Worm (Caenorhabditis elegans): ENCODE data around the gene srd-18.

The srd-18 gene

ce11 chrV:13453334-13453733 lies 26.7 kb upstream of the srd-18 start, which contains the start of gene lurp-2:
TSS of gene lurp-2 (plus strand) at chrV:13453634.
- TF ChIP-seq zfp-2 (tag; optimal IDR thresholded peaks at IDR 0.05) (no peak), hlh-11 (tag; optimal IDR thresholded peaks at IDR 0.05) (no peak), egl-43 (GFP tag; IDR thresholded peaks at IDR 0.05) (no peak), ceh-28 (tag; optimal IDR thresholded peaks at IDR 0.05) (no peak), ZK337.2 (GFP tag; IDR thresholded peaks at IDR 0.05) (no peak), nhr-25 (tag; optimal IDR thresholded peaks at IDR 0.05; ENCODE audit: borderline replicate concordance, insufficient read depth) (no peak), pha-4 (GFP tag; IDR thresholded peaks at IDR 0.05) (no peak), pha-4 (tag; optimal IDR thresholded peaks at IDR 0.05) (no peak)

ce11 chrV:13445229-13445949 lies 18.7 kb upstream of the srd-18 start, which contains the start of gene Y2H9A.4:
TSS of gene Y2H9A.4 (plus strand) at chrV:13445899.
- TF ChIP-seq dmd-9 (GFP tag; IDR thresholded peaks at IDR 0.05) (no peak), snpc-1.2 (GFP tag; IDR thresholded peaks at IDR 0.05) (no peak), daf-19 (GFP tag; conservative IDR thresholded peaks at IDR 0.05) (no peak), dmd-6 (GFP tag; IDR thresholded peaks at IDR 0.05) (no peak), madf-5 (GFP tag; IDR thresholded peaks at IDR 0.05) (no peak), lsy-2 (tag; optimal IDR thresholded peaks at IDR 0.05) (no peak), F44E2.7 (GFP tag; IDR thresholded peaks at IDR 0.05) (no peak), daf-8 (GFP tag; IDR thresholded peaks at IDR 0.05) (no peak), spr-3 (GFP tag; optimal IDR thresholded peaks at IDR 0.05) (no peak), nhr-6 (tag; optimal IDR thresholded peaks at IDR 0.05) (peak; percentile 29), fkh-10 (GFP tag; optimal IDR thresholded peaks at IDR 0.05) (no peak), daf-16 (GFP tag; optimal IDR thresholded peaks at IDR 0.05) (no peak), daf-16 (tag; optimal IDR thresholded peaks at IDR 0.05) (peak; percentile 93), ama-1 (optimal IDR thresholded peaks at IDR 0.05) (no peak), nhr-25 (tag; optimal IDR thresholded peaks at IDR 0.05; ENCODE audit: borderline replicate concordance, insufficient read depth) (no peak), unc-62 (GFP tag; optimal IDR thresholded peaks at IDR 0.05 in 1 of 2) (peak in 1 of 2 experiments; percentile 94), unc-62 (tag; optimal IDR thresholded peaks at IDR 0.05) (no peak), nhr-237 (tag; optimal IDR thresholded peaks at IDR 0.05) (no peak), nhr-10 (tag; optimal IDR thresholded peaks at IDR 0.05) (no peak), zfp-2 (tag; optimal IDR thresholded peaks at IDR 0.05) (no peak), F26F4.8 (GFP tag; conservative IDR thresholded peaks at IDR 0.05) (no peak), D1046.2 (GFP tag; IDR thresholded peaks at IDR 0.05) (no peak), hlh-30 (tag; optimal IDR thresholded peaks at IDR 0.05; ENCODE audit: insufficient read depth) (no peak), hmg-1.1 (GFP tag; IDR thresholded peaks at IDR 0.05) (no peak), ZK337.2 (GFP tag; IDR thresholded peaks at IDR 0.05) (no peak), lir-3 (tag; optimal IDR thresholded peaks at IDR 0.05) (no peak), nhr-111 (GFP tag; optimal IDR thresholded peaks at IDR 0.05) (no peak), attf-4 (tag; optimal IDR thresholded peaks at IDR 0.05) (no peak), zag-1 (tag; optimal IDR thresholded peaks at IDR 0.05) (no peak), egl-43 (GFP tag; IDR thresholded peaks at IDR 0.05) (no peak), rbr-2 (tag; optimal IDR thresholded peaks at IDR 0.05) (no peak), snpc-4 (tag; optimal IDR thresholded peaks at IDR 0.05) (no peak), Y48G9A.11 (GFP tag; IDR thresholded peaks at IDR 0.05) (no peak), dve-1 (tag; optimal IDR thresholded peaks at IDR 0.05; ENCODE audit: insufficient read depth) (peak; percentile 36), ceh-44 (GFP tag; IDR thresholded peaks at IDR 0.05) (no peak), nhr-28 (tag; optimal IDR thresholded peaks at IDR 0.05) (peak; percentile 84), unc-39 (tag; optimal IDR thresholded peaks at IDR 0.05) (no peak), madf-9 (GFP tag; conservative IDR thresholded peaks at IDR 0.05) (no peak), gei-8 (GFP tag; optimal IDR thresholded peaks at IDR 0.05) (no peak), ctbp-1 (GFP tag; IDR thresholded peaks at IDR 0.05) (no peak), pqm-1 (tag; optimal IDR thresholded peaks at IDR 0.05) (peak; percentile 37), php-3 (GFP tag; IDR thresholded peaks at IDR 0.05) (no peak), spr-1 (tag; optimal IDR thresholded peaks at IDR 0.05) (no peak), F49E8.2 (tag; optimal IDR thresholded peaks at IDR 0.05; ENCODE audit: borderline replicate concordance) (no peak), jun-1 (tag; optimal IDR thresholded peaks at IDR 0.05) (no peak)

Data from whole organism, L4 larva.